Fruit fly (Drosophila melanogaster): ENCODE results near the gene Sry-delta.

- TF ChIP-seq kay (GFP tag; ENCODE audit: borderline replicate concordance), result no peak
- no peak for TF ChIP-seq ovo (GFP tag; optimal IDR thresholded peaks at IDR 0.05)
- TF ChIP-seq Clk (GFP tag; optimal IDR thresholded peaks at IDR 0.05), result no peak
- peak; percentile 72 for TF ChIP-seq Crg-1 (GFP tag; optimal IDR thresholded peaks at IDR 0.05)
- TF ChIP-seq pad (GFP tag; optimal IDR thresholded peaks at IDR 0.05), result peak; percentile 67
- TF ChIP-seq CG5204 (GFP tag; optimal IDR thresholded peaks at IDR 0.05), result no peak
- TF ChIP-seq CG7101 (tag; optimal IDR thresholded peaks at IDR 0.05), result peak; percentile 69
- peak; percentile 7 for TF ChIP-seq toe (GFP tag; optimal IDR thresholded peaks at IDR 0.05)
- peak; percentile 54 for TF ChIP-seq CG11617 (GFP tag; optimal IDR thresholded peaks at IDR 0.05)
- TF ChIP-seq CG14711 (tag; optimal IDR thresholded peaks at IDR 0.05), result peak; percentile 60
These were observed 28.1 kb upstream of the Sry-delta start, which contains the start of gene CG7920 for dm6 chr3R:30014977-30015514.

Measured in whole organism, adult.